Worm (Caenorhabditis elegans): ENCODE results near the gene sos-1.

ce11 chrV:4590791-4591190, 41.7 kb upstream of the sos-1 start:
- no peak for TF ChIP-seq nhr-237 (tag; optimal IDR thresholded peaks at IDR 0.05)
- TF ChIP-seq snpc-4 (tag; optimal IDR thresholded peaks at IDR 0.05): no peak
- TF ChIP-seq nhr-28 (tag; optimal IDR thresholded peaks at IDR 0.05): no peak
- TF ChIP-seq bed-3 (GFP tag; optimal IDR thresholded peaks at IDR 0.05): no peak
- no peak for TF ChIP-seq lsy-2 (tag; optimal IDR thresholded peaks at IDR 0.05)
- no peak for TF ChIP-seq pha-4 (tag; optimal IDR thresholded peaks at IDR 0.05)
- TF ChIP-seq unc-62 (GFP tag; optimal IDR thresholded peaks at IDR 0.05): no peak
- no peak for TF ChIP-seq mep-1 (tag; optimal IDR thresholded peaks at IDR 0.05)
